Fruit fly (Drosophila melanogaster): ENCODE measurements around the gene CCHa1.

- no peak for TF ChIP-seq CG32121 (GFP tag; IDR thresholded peaks at IDR 0.05)
- TF ChIP-seq CG12605 (GFP tag; IDR thresholded peaks at IDR 0.05) = no peak
- no peak for TF ChIP-seq EcR (GFP tag; optimal IDR thresholded peaks at IDR 0.05)
- no peak for TF ChIP-seq Pif1B (GFP tag; optimal IDR thresholded peaks at IDR 0.05)
- no peak for TF ChIP-seq gl (tag; optimal IDR thresholded peaks at IDR 0.05)
- no peak for TF ChIP-seq Pif1A (GFP tag; optimal IDR thresholded peaks at IDR 0.05)
- TF ChIP-seq CG10348 (GFP tag; IDR thresholded peaks at IDR 0.05) = no peak
- no peak for TF ChIP-seq CG9948 (tag; optimal IDR thresholded peaks at IDR 0.05)
- TF ChIP-seq Snoo (tag; optimal IDR thresholded peaks at IDR 0.05) = no peak
- TF ChIP-seq CG8301 (tag; optimal IDR thresholded peaks at IDR 0.05) = no peak
- no peak for TF ChIP-seq fd96Ca (GFP tag; IDR thresholded peaks at IDR 0.05)
- no peak for TF ChIP-seq rn (GFP tag; IDR thresholded peaks at IDR 0.05)
- no peak for TF ChIP-seq CG4496 (GFP tag; IDR thresholded peaks at IDR 0.05)
These were observed 6.4 kb upstream of the CCHa1 start, which contains the start of gene PK1-R for dm6 chr3R:14103022-14103421.
